Worm (Caenorhabditis elegans) whole organism, L1 larva: ENCODE results near the gene C46C2.6.

Source experiments
- Y116A8C.19 ChIP-seq: sonication (generic microtip); optimal IDR thresholded peaks from 2 replicates; lab custom pipeline; 2016; ENCODE audit warnings: missing compliant biosample characterization, missing genetic modification characterization, borderline replicate concordance
- ama-1 ChIP-seq: fragments of 150-350 bp; optimal IDR thresholded peaks from 2 replicates; lab custom pipeline; 2014
- efl-1 ChIP-seq, 4 experiments: fragments of 150-350 bp; optimal IDR thresholded peaks in 3 of 4; peaks in 1 of 4; 1 replicate in 1 of 4; 2 replicates in 3 of 4; lab custom pipeline; 2014; ENCODE audit warnings: missing biosample characterization in 2 of 4, missing genetic modification characterization in 2 of 4, missing genetic modification reagents in 2 of 4
- fos-1 ChIP-seq: fragments of 150-350 bp; optimal IDR thresholded peaks from 2 replicates; lab custom pipeline; 2014; ENCODE audit warnings: missing biosample characterization, missing genetic modification characterization
- jun-1 ChIP-seq: fragments of 150-350 bp; optimal IDR thresholded peaks from 2 replicates; lab custom pipeline; 2014; ENCODE audit warnings: missing biosample characterization, missing genetic modification reagents, missing genetic modification characterization
- nhr-47 ChIP-seq: sonication (generic microtip); optimal IDR thresholded peaks from 2 replicates; lab custom pipeline; 2016; ENCODE audit warnings: mild to moderate bottlenecking, missing genetic modification characterization, moderate library complexity, missing compliant biosample characterization
- snpc-4 ChIP-seq: fragments of 150-350 bp; optimal IDR thresholded peaks from 2 replicates; lab custom pipeline; 2014; ENCODE audit warnings: missing biosample characterization, missing genetic modification characterization
- unc-62 ChIP-seq: fragments of 150-350 bp; optimal IDR thresholded peaks from 2 replicates; lab custom pipeline; 2014; ENCODE audit warnings: missing biosample characterization, missing genetic modification reagents, missing genetic modification characterization
- zip-4 ChIP-seq: fragments of 200-800 bp; sonication (Bioruptor generic); optimal IDR thresholded peaks from 2 replicates; lab custom pipeline; 2018; ENCODE audit warnings: mild to moderate bottlenecking, missing genetic modification characterization, moderate library complexity, missing compliant biosample characterization

DNA sequence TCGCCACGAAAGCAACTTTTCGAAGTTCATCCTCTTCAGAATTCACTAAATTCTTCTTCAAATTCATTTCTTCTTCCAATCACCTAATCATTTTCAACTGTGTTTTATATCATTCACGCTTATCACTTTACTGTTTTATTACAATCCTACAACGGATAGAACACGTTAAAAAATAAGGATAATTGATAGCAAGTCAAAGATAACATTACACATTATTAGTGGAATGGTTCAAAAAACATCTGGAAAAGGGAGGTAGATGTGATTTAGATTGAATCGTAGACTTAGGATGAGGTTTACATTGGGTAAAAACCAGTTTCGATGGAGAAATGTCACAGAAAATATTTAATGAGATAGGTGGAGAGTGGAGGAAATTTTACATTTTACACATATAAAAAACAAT lies 49.5 kb downstream of the C46C2.6 start, which contains the start of gene col-120:
- no peak for TF ChIP-seq snpc-4 (tag; lab: Kevin White, UChicago)
- no peak for TF ChIP-seq nhr-47 (tag; lab: Kevin White, UChicago)
- TF ChIP-seq efl-1 (optimal IDR thresholded peaks at IDR 0.05; lab: Kevin White, UChicago) = no peak
- TF ChIP-seq efl-1 (GFP tag; optimal IDR thresholded peaks at IDR 0.05 in 1 of 2; lab: Kevin White, UChicago) = no peak
- TF ChIP-seq unc-62 (GFP tag; lab: Kevin White, UChicago) = no peak
- TF ChIP-seq Y116A8C.19 = no peak
- TF ChIP-seq jun-1 (tag; lab: Kevin White, UChicago) = no peak
- TF ChIP-seq ama-1 (lab: Kevin White, UChicago) = no peak
- TF ChIP-seq fos-1 = no peak
- TF ChIP-seq zip-4 = no peak
